Fruit fly (Drosophila melanogaster): ENCODE data around the gene CG32751.
A peak's percentile ranks its signal among the peaks of the same experiment; 100 is the strongest.

The CG32751 gene

dm6 chrX:6193183-6193810, 5.2 kb downstream of the CG32751 start (continued):
- TF ChIP-seq CG1621 (tag; optimal IDR thresholded peaks at IDR 0.05) = peak; percentile 18
- peak; percentile 72 for TF ChIP-seq CG10631 (GFP tag; optimal IDR thresholded peaks at IDR 0.05)
- peak; percentile 63 for TF ChIP-seq CG8632 (GFP tag; optimal IDR thresholded peaks at IDR 0.05)
- TF ChIP-seq CG8319 (GFP tag; optimal IDR thresholded peaks at IDR 0.05) = peak; percentile 27
- TF ChIP-seq CG11902 (GFP tag; optimal IDR thresholded peaks at IDR 0.05) = peak; percentile 15
- TF ChIP-seq CG6808 (GFP tag; optimal IDR thresholded peaks at IDR 0.05) = peak; percentile 28
- peak; percentile 89 for TF ChIP-seq CG6163 (GFP tag; IDR thresholded peaks at IDR 0.05)
- peak; percentile 54 for TF ChIP-seq topi (GFP tag; optimal IDR thresholded peaks at IDR 0.05)
- peak; percentile 11 for TF ChIP-seq vri (GFP tag; optimal IDR thresholded peaks at IDR 0.05)

DNA sequence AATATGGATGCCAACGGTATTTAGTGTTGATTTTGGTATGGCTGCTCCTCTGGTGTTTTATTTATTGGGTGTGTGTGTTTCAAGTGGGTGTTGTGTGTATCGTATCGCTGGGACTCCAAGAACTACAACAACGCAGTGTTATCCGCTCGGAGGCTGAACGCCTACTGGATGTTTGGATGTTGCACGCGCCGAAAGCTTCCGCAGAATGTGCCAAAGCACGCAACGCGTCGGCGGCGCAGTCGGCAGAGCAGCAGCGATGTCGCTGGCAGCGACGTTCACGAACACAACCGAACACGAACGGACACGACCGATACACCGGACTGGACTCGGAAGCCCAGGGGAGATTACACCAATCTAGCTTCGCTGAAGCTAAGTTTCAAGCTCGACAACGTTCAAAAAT, 6.1 kb downstream of the CG32751 start, which contains the start of gene Ca-alpha1T:
Gene Ca-alpha1T (minus strand): TSS at position 152 of the 400 bp plus-strand sequence.
- no peak for TF ChIP-seq CG1621 (tag; optimal IDR thresholded peaks at IDR 0.05)
- TF ChIP-seq CG6854 (GFP tag; optimal IDR thresholded peaks at IDR 0.05) = no peak
- no peak for TF ChIP-seq Sox14 (GFP tag; optimal IDR thresholded peaks at IDR 0.05)
- no peak for TF ChIP-seq Blimp-1 (GFP tag; optimal IDR thresholded peaks at IDR 0.05)
- TF ChIP-seq ss (GFP tag; optimal IDR thresholded peaks at IDR 0.05) = no peak
- TF ChIP-seq salr (GFP tag; optimal IDR thresholded peaks at IDR 0.05) = no peak
- TF ChIP-seq acj6 (GFP tag; optimal IDR thresholded peaks at IDR 0.05) = no peak
- TF ChIP-seq CG11902 (GFP tag; optimal IDR thresholded peaks at IDR 0.05) = no peak
- TF ChIP-seq cyc (GFP tag; optimal IDR thresholded peaks at IDR 0.05) = no peak
- TF ChIP-seq Gug (GFP tag; IDR thresholded peaks at IDR 0.05) = no peak
- TF ChIP-seq CG32006 (GFP tag; optimal IDR thresholded peaks at IDR 0.05) = no peak
- TF ChIP-seq CG6276 (GFP tag; optimal IDR thresholded peaks at IDR 0.05) = no peak

dm6 chrX:6179428-6179827, 19.0 kb downstream of the CG32751 start:
- peak; percentile 54; the same call in 1 of the 3 replicates for TF ChIP-seq eg (GFP tag; IDR thresholded peaks at IDR 0.05)
- TF ChIP-seq Hr4 (GFP tag; optimal IDR thresholded peaks at IDR 0.05) = peak; percentile 34
- TF ChIP-seq acj6 (GFP tag; optimal IDR thresholded peaks at IDR 0.05) = no peak
- no peak for TF ChIP-seq fd85E (GFP tag; optimal IDR thresholded peaks at IDR 0.05)
- TF ChIP-seq Hr38 (GFP tag; optimal IDR thresholded peaks at IDR 0.05) = no peak
- TF ChIP-seq cyc (GFP tag; optimal IDR thresholded peaks at IDR 0.05) = no peak
- TF ChIP-seq CG11294 (GFP tag; IDR thresholded peaks at IDR 0.05) = peak; percentile 28; the same call in 1 of the 2 replicates
- TF ChIP-seq Met (GFP tag; optimal IDR thresholded peaks at IDR 0.05) = no peak
- TF ChIP-seq CG15336 (GFP tag; IDR thresholded peaks at IDR 0.05) = 0 out of 2 replicates have a peak, but pooled peaks have one; percentile 22
- peak; percentile 50 for TF ChIP-seq svp (GFP tag)
- TF ChIP-seq CG3919 (GFP tag; optimal IDR thresholded peaks at IDR 0.05) = peak; percentile 18
- no peak for TF ChIP-seq Eip93F (GFP tag; optimal IDR thresholded peaks at IDR 0.05)
- no peak for TF ChIP-seq CG11762 (GFP tag; optimal IDR thresholded peaks at IDR 0.05; ENCODE audit: insufficient read depth)
- TF ChIP-seq CG9139 (GFP tag; optimal IDR thresholded peaks at IDR 0.05) = no peak
- no peak for TF ChIP-seq Sox15 (GFP tag; optimal IDR thresholded peaks at IDR 0.05)
- TF ChIP-seq CG6854 (GFP tag; optimal IDR thresholded peaks at IDR 0.05) = no peak
- no peak for TF ChIP-seq dac (GFP tag; optimal IDR thresholded peaks at IDR 0.05)
- peak; percentile 29 for TF ChIP-seq Eip78C (GFP tag)
- TF ChIP-seq fd59A (GFP tag; optimal IDR thresholded peaks at IDR 0.05) = no peak
- TF ChIP-seq Ets21C (GFP tag; optimal IDR thresholded peaks at IDR 0.05) = no peak
- TF ChIP-seq vri (GFP tag; optimal IDR thresholded peaks at IDR 0.05) = no peak
- TF ChIP-seq Sox14 (GFP tag; optimal IDR thresholded peaks at IDR 0.05) = no peak
- no peak for TF ChIP-seq CG16779 (tag; optimal IDR thresholded peaks at IDR 0.05)
- TF ChIP-seq CG3032 (tag; optimal IDR thresholded peaks at IDR 0.05) = no peak
- TF ChIP-seq topi (GFP tag; optimal IDR thresholded peaks at IDR 0.05) = no peak
- TF ChIP-seq CG8119 (GFP tag; IDR thresholded peaks at IDR 0.05) = no peak
- peak; percentile 17 for TF ChIP-seq pdm3 (GFP tag; optimal IDR thresholded peaks at IDR 0.05)
- TF ChIP-seq Smox (GFP tag; optimal IDR thresholded peaks at IDR 0.05) = no peak
- peak; percentile 8 for TF ChIP-seq CG10669 (GFP tag; optimal IDR thresholded peaks at IDR 0.05)
- no peak for TF ChIP-seq spab (GFP tag; optimal IDR thresholded peaks at IDR 0.05)
- no peak for TF ChIP-seq Ets96B (tag; optimal IDR thresholded peaks at IDR 0.05)
- TF ChIP-seq CG34406 (GFP tag; optimal IDR thresholded peaks at IDR 0.05) = no peak
- TF ChIP-seq Gug (GFP tag; IDR thresholded peaks at IDR 0.05) = peak; percentile 45
- TF ChIP-seq Hr39 (GFP tag; optimal IDR thresholded peaks at IDR 0.05) = peak; percentile 4
- TF ChIP-seq CG7368 (GFP tag; optimal IDR thresholded peaks at IDR 0.05) = no peak
